Worm (Caenorhabditis elegans): ENCODE data around the gene T07E3.2.

Gene T07E3.2

DNA sequence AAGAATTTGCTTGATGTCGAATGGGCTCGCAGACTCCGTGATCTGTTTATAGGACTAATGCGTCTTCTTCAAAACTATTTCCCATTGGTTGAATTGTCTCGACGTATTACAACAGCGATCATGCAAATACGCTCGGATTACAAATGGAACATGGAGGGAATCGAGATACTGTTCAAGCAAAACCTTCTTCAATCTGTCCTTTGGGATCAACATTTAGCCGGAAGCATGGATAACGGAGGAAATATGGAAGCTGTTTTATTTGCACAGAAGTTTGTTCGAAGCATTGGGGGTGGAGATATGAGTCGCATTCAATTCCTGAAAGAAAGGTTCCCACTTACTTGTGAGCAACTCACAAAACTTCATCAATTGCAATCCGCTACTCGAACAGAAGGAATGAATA lies 49.3 kb downstream of the T07E3.2 start:
- no peak for TF ChIP-seq mes-4 (tag; optimal IDR thresholded peaks at IDR 0.05)
- no peak for TF ChIP-seq rpc-1 (optimal IDR thresholded peaks at IDR 0.05)
- TF ChIP-seq rpc-1 (tag; optimal IDR thresholded peaks at IDR 0.05) = no peak
- no peak for TF ChIP-seq lsl-1 (GFP tag; optimal IDR thresholded peaks at IDR 0.05)
- no peak for TF ChIP-seq lag-1 (GFP tag; IDR thresholded peaks at IDR 0.05)

Data from whole organism, young adult.